Worm (Caenorhabditis elegans) whole organism, L1 larva: ENCODE results near the gene C36C5.4.

Source experiments
- C16A3.4 ChIP-seq: fragments of 150-350 bp; optimal IDR thresholded peaks from 2 replicates; lab custom pipeline; 2014; ENCODE audit warnings: missing biosample characterization, missing genetic modification characterization
- C34B4.2 ChIP-seq: sonication (generic microtip); optimal IDR thresholded peaks from 2 replicates; lab custom pipeline; 2017; ENCODE audit warnings: mild to moderate bottlenecking, missing genetic modification characterization, missing compliant biosample characterization
- F16B12.6 ChIP-seq: fragments of 150-350 bp; optimal IDR thresholded peaks from 2 replicates; lab custom pipeline; 2014; ENCODE audit warnings: missing biosample characterization, missing genetic modification characterization
- aha-1 ChIP-seq: fragments of 150-350 bp; optimal IDR thresholded peaks from 2 replicates; lab custom pipeline; 2014; ENCODE audit warnings: missing biosample characterization, missing genetic modification characterization
- alr-1 ChIP-seq: fragments of 200-800 bp; sonication (Bioruptor generic); optimal IDR thresholded peaks from 2 replicates; lab custom pipeline; 2018; ENCODE audit warnings: borderline replicate concordance, mild to moderate bottlenecking, missing genetic modification characterization, missing compliant biosample characterization
- blmp-1 ChIP-seq: fragments of 150-350 bp; optimal IDR thresholded peaks from 2 replicates; lab custom pipeline; 2014; ENCODE audit warnings: missing biosample characterization, missing genetic modification characterization
- ceh-63 ChIP-seq: fragments of 200-800 bp; sonication (Bioruptor generic); optimal IDR thresholded peaks from 2 replicates; lab custom pipeline; 2018; ENCODE audit warnings: mild to moderate bottlenecking, missing genetic modification characterization, missing compliant biosample characterization
- ceh-8 ChIP-seq: fragments of 200-800 bp; sonication (Bioruptor generic); optimal IDR thresholded peaks from 2 replicates; lab custom pipeline; 2018; ENCODE audit warnings: mild to moderate bottlenecking, missing genetic modification characterization, moderate library complexity, missing compliant biosample characterization
- ceh-82 ChIP-seq, 3 experiments: fragments of 150-350 bp in 1 of 3; sonication (generic microtip) in 2 of 3; optimal IDR thresholded peaks; 2 replicates each; lab custom pipeline; 2014 to 2017; ENCODE audit warnings: missing biosample characterization in 3 of 3, missing genetic modification characterization in 3 of 3
- ces-1 ChIP-seq: fragments of 150-350 bp; optimal IDR thresholded peaks from 2 replicates; lab custom pipeline; 2014; ENCODE audit warnings: missing biosample characterization, missing genetic modification reagents, missing genetic modification characterization
- dsc-1 ChIP-seq: sonication (generic microtip); optimal IDR thresholded peaks from 2 replicates; lab custom pipeline; 2016; ENCODE audit warnings: mild to moderate bottlenecking, missing genetic modification characterization, missing compliant biosample characterization
- egl-13 ChIP-seq: sonication (generic microtip); optimal IDR thresholded peaks from 2 replicates; lab custom pipeline; 2016; ENCODE audit warnings: missing genotype, missing genetic modification reagents, missing genetic modification characterization, missing compliant biosample characterization
- egl-27 ChIP-seq, 2 experiments: fragments of 150-350 bp in 1 of 2; sonication (generic microtip); optimal IDR thresholded peaks; 3 replicates each; lab custom pipeline; 2017 to 2018; ENCODE audit warnings: missing biosample characterization in 2 of 2, missing genetic modification characterization in 2 of 2, missing genetic modification reagents in 2 of 2
- fkh-10 ChIP-seq: sonication (generic microtip); optimal IDR thresholded peaks from 2 replicates; lab custom pipeline; 2017; ENCODE audit warnings: missing biosample characterization, missing genetic modification reagents, missing genetic modification characterization
- fkh-8 ChIP-seq: sonication (generic microtip); optimal IDR thresholded peaks from 2 replicates; lab custom pipeline; 2016; ENCODE audit warnings: mild to moderate bottlenecking, missing genetic modification characterization, missing compliant biosample characterization
- grh-1 ChIP-seq: fragments of 200-800 bp; sonication (Bioruptor generic); IDR thresholded peaks from 2 replicates; pipeline ENCODE4 v1.3.6; 2022; ENCODE audit warnings: missing genetic modification reagents, missing genetic modification characterization, missing compliant biosample characterization
- hlh-17 ChIP-seq: fragments of 200-800 bp; sonication (Bioruptor generic); optimal IDR thresholded peaks from 2 replicates; lab custom pipeline; 2018; ENCODE audit warnings: missing genetic modification characterization, mild to moderate bottlenecking, missing compliant biosample characterization, moderate library complexity, borderline replicate concordance
- hlh-4 ChIP-seq: sonication (generic microtip); optimal IDR thresholded peaks from 2 replicates; lab custom pipeline; 2016; ENCODE audit warnings: mild to moderate bottlenecking, missing genetic modification characterization, missing compliant biosample characterization
- hpl-2 ChIP-seq: fragments of 150-350 bp; optimal IDR thresholded peaks from 2 replicates; lab custom pipeline; 2014; ENCODE audit warnings: missing biosample characterization, missing genetic modification reagents, missing genetic modification characterization
- irx-1 ChIP-seq: sonication (generic microtip); optimal IDR thresholded peaks from 2 replicates; lab custom pipeline; 2016; ENCODE audit warnings: missing genetic modification characterization, missing compliant biosample characterization
- lin-14 ChIP-seq: fragments of 200-800 bp; sonication (Bioruptor generic); optimal IDR thresholded peaks from 2 replicates; lab custom pipeline; 2018; ENCODE audit warnings: mild to moderate bottlenecking, missing genetic modification characterization, moderate library complexity, missing compliant biosample characterization
- lin-35 ChIP-seq, 2 experiments: fragments of 150-350 bp; optimal IDR thresholded peaks; 2 replicates each; lab custom pipeline; 2014; ENCODE audit warnings: missing biosample characterization in 2 of 2, missing genetic modification characterization in 2 of 2, missing genetic modification reagents in 2 of 2
- lir-3 ChIP-seq: sonication (generic microtip); optimal IDR thresholded peaks from 2 replicates; lab custom pipeline; 2016; ENCODE audit warnings: mild to moderate bottlenecking, missing genetic modification characterization, moderate library complexity, missing compliant biosample characterization; ENCODE audit not compliant: poor library complexity
- nhr-12 ChIP-seq: sonication (generic microtip); optimal IDR thresholded peaks from 2 replicates; lab custom pipeline; 2017; ENCODE audit warnings: missing biosample characterization, missing genetic modification characterization
- nhr-20 ChIP-seq: sonication (generic microtip); optimal IDR thresholded peaks from 2 replicates; lab custom pipeline; 2016; ENCODE audit warnings: mild to moderate bottlenecking, missing genetic modification characterization, missing compliant biosample characterization
- nhr-237 ChIP-seq: fragments of 150-350 bp; optimal IDR thresholded peaks from 2 replicates; lab custom pipeline; 2014; ENCODE audit warnings: missing biosample characterization, missing genetic modification characterization
- nhr-71 ChIP-seq: sonication (generic microtip); optimal IDR thresholded peaks from 2 replicates; lab custom pipeline; 2016; ENCODE audit warnings: mild to moderate bottlenecking, missing genetic modification characterization, moderate library complexity, missing compliant biosample characterization
- nhr-77 ChIP-seq: fragments of 150-350 bp; optimal IDR thresholded peaks from 2 replicates; lab custom pipeline; 2014; ENCODE audit warnings: missing biosample characterization, missing genetic modification characterization
- nhr-90 ChIP-seq: sonication (generic microtip); optimal IDR thresholded peaks from 2 replicates; lab custom pipeline; 2016; ENCODE audit warnings: mild to moderate bottlenecking, missing genetic modification characterization, missing compliant biosample characterization; ENCODE audit not compliant: poor library complexity
- pax-3 ChIP-seq: fragments of 200-800 bp; sonication (Bioruptor generic); optimal IDR thresholded peaks from 2 replicates; lab custom pipeline; 2018; ENCODE audit warnings: mild to moderate bottlenecking, missing genetic modification characterization, moderate library complexity, missing compliant biosample characterization
- rnt-1 ChIP-seq: sonication (generic microtip); optimal IDR thresholded peaks from 2 replicates; lab custom pipeline; 2016; ENCODE audit warnings: mild to moderate bottlenecking, missing genetic modification characterization, moderate library complexity, missing compliant biosample characterization
- snpc-4 ChIP-seq: fragments of 150-350 bp; optimal IDR thresholded peaks from 2 replicates; lab custom pipeline; 2014; ENCODE audit warnings: missing biosample characterization, missing genetic modification characterization
- snu-23 ChIP-seq: sonication (generic microtip); optimal IDR thresholded peaks from 2 replicates; lab custom pipeline; 2016; ENCODE audit warnings: missing genetic modification characterization, missing compliant biosample characterization
- unc-30 ChIP-seq: sonication (generic microtip); optimal IDR thresholded peaks from 2 replicates; lab custom pipeline; 2017; ENCODE audit warnings: missing biosample characterization, missing genetic modification characterization
- unc-86 ChIP-seq: sonication (generic microtip); optimal IDR thresholded peaks from 2 replicates; lab custom pipeline; 2016; ENCODE audit warnings: missing genetic modification characterization, missing compliant biosample characterization
- unc-98 ChIP-seq: fragments of 200-800 bp; sonication (Bioruptor generic); IDR thresholded peaks from 2 replicates; pipeline ENCODE4 v1.3.6; 2022; ENCODE audit warnings: missing genetic modification characterization, missing compliant biosample characterization
- zag-1 ChIP-seq: fragments of 150-350 bp; optimal IDR thresholded peaks from 2 replicates; lab custom pipeline; 2014; ENCODE audit warnings: missing biosample characterization, missing genetic modification characterization

Gene C36C5.4

DNA sequence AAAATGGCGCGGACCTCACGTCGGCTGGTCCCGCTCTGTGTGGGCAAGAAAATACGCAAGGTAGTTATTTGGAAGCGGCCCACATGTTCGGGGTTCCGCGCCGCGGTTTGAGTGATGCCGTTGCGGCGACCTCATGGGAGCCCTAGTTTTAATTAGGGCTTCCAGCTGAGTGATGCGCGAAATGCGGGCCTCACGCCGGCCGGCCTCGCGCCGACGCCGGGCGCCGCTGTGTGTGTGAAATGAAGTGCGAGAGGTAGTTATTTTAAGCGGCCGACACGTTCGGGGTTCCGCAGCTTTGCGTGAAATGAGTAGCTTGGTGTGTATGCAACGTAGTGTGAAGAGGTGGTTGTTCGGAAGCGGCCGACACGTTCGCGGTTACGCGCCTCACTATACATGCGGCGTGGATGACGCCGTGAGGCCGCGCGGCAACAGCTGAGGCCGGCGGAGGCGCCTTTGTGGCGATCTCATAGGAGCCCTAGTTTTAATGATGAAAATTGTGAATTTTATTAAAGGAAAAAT is 16.4 kb upstream of the C36C5.4 start:
- TF ChIP-seq irx-1 (tag; lab: Kevin White, UChicago) (no peak), grh-1 (GFP tag; lab: Robert Waterston, UW) (no peak), dsc-1 (tag; lab: Kevin White, UChicago) (no peak), fkh-10 (GFP tag; lab: Kevin White, UChicago) (no peak)

DNA sequence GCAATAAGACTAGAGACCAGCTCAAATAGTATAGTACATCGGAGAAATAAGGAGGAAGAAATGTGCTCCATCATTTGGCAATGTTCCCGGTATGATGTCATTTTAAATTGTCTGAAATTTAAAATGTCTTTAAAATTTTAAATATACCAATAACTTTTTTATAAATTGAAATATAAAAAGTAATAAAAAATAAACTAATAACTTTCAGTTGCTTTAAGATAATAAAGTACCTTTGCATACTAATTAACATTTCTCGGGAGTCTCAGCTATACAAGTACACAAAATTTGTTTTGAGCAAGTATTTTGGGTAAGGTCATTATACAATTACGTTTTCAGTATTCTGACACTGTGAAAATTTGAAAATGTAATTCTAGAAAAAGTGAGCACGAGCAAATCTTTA is 14.5 kb upstream of the C36C5.4 start, which contains the start of gene srab-6:
TSS of gene srab-6 (minus strand) at position 101 of the 400 bp plus-strand sequence.
- TF ChIP-seq aha-1 (tag; lab: Kevin White, UChicago) (no peak), nhr-71 (tag; lab: Kevin White, UChicago) (no peak), ceh-8 (no peak), nhr-77 (tag; lab: Kevin White, UChicago) (no peak), unc-86 (tag; lab: Kevin White, UChicago) (no peak), blmp-1 (tag; lab: Kevin White, UChicago) (no peak)

DNA sequence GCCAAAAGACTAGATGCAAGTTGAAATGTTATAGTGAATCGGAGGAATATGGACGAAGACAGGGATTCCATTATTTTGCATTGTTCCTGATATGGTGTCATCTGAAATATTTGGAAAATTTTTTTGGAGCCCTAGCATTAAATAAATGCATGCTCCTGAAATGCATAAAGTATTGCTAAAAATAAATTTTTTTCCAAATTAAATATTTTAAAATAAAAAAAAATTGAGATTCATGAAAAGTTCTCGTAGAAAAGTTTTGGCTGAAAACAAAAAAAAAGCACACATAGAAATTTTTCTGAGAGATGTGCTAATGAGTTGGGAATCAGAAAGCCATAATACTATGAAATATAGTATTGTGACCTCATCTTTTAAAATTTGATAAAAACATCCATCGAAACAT is 11.3 kb upstream of the C36C5.4 start, which contains the start of gene srab-7:
TSS of gene srab-7 (minus strand) at position 101 of the 400 bp plus-strand sequence.
- TF ChIP-seq ceh-63 (no peak), zag-1 (tag; lab: Kevin White, UChicago) (no peak), fkh-10 (GFP tag; lab: Kevin White, UChicago) (no peak), alr-1 (tag; lab: Kevin White, UChicago) (no peak), C16A3.4 (tag; lab: Kevin White, UChicago) (no peak), hlh-17 (no peak), F16B12.6 (tag; lab: Kevin White, UChicago) (no peak), nhr-90 (tag; lab: Kevin White, UChicago) (no peak), snpc-4 (no peak), fkh-8 (tag; lab: Kevin White, UChicago) (no peak), lin-14 (GFP tag; lab: Kevin White, UChicago) (no peak), pax-3 (no peak), nhr-20 (tag; lab: Kevin White, UChicago) (no peak), lir-3 (tag; lab: Kevin White, UChicago) (no peak), ceh-8 (no peak), unc-98 (GFP tag; lab: Robert Waterston, UW) (no peak), grh-1 (GFP tag; lab: Robert Waterston, UW) (no peak), hpl-2 (GFP tag; lab: Kevin White, UChicago) (no peak), rnt-1 (tag; lab: Kevin White, UChicago) (no peak), snu-23 (no peak)

DNA sequence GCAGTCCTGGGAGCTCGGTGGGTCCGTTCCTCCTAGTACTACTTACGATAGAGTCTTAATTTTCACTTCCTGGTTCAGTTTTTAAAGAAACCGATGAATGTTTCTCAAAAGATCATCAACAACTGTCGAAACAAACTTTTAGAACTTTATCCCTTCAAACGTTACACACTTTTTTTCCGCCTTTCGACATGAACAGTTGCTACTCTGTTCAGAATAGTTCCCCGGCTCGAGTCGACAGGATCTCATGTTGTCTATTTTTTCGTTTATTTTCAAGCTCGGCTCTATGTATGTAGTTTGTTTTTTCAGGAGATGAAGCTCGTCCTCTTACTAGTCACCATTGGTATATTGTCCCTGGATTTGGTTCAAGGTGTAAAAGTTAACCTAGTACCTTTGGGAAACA is 9.6 kb upstream of the C36C5.4 start, which contains the start of gene exh-1:
TSS of gene exh-1 (plus strand) at position 301 of the 400 bp plus-strand sequence.
- no peak for TF ChIP-seq unc-98 (GFP tag; lab: Robert Waterston, UW)
- no peak for TF ChIP-seq nhr-237
- no peak for TF ChIP-seq nhr-12 (tag; lab: Kevin White, UChicago)
- TF ChIP-seq ces-1, result no peak
- TF ChIP-seq zag-1 (tag; lab: Kevin White, UChicago), result no peak
- no peak for TF ChIP-seq C34B4.2 (tag; lab: Kevin White, UChicago)
- TF ChIP-seq egl-13 (tag; lab: Kevin White, UChicago), result no peak

DNA sequence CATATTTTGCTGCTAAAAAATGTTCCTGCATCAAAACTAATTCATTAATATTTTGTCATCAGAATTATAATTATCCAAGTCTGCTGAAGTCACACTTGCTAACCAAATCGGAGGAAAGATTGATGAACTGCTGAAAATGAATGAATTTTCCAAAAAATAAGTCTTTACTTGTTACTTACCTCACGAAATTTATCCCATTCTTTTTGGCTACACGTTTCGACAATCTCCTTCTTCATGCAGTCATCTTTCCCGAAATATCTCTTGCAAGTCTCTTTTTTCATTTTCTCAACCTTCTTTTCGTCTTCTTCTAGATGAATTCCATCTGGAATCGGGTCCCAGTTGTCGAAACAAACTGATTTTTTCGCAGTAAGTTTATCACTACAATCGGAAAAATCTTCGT is 8.0 kb upstream of the C36C5.4 start:
- TF ChIP-seq snpc-4, result no peak
- TF ChIP-seq lin-35 (GFP tag; optimal IDR thresholded peaks at IDR 0.05; lab: Kevin White, UChicago), result no peak
- TF ChIP-seq F16B12.6 (tag; lab: Kevin White, UChicago), result no peak
- TF ChIP-seq ceh-82 (tag; optimal IDR thresholded peaks at IDR 0.05; lab: Kevin White, UChicago), result no peak
- no peak for TF ChIP-seq unc-30 (tag; lab: Kevin White, UChicago)
- no peak for TF ChIP-seq hlh-4 (tag; lab: Kevin White, UChicago)
- TF ChIP-seq ceh-8, result no peak
- TF ChIP-seq dsc-1 (tag; lab: Kevin White, UChicago), result no peak
- no peak for TF ChIP-seq egl-27 (tag; optimal IDR thresholded peaks at IDR 0.05; lab: Kevin White, UChicago)
- TF ChIP-seq, all 84 proteins: peak for 0
